Fruit fly (Drosophila melanogaster) whole organism, embryonic: ENCODE measurements around the gene stg.

Experiments
- Bgb ChIP-seq: fragments of 200-800 bp; sonication (Bioruptor generic); IDR thresholded peaks from 2 replicates; pipeline ENCODE4 v1.3.6; 2022; ENCODE audit warnings: missing biosample characterization, missing genetic modification characterization; ENCODE audit not compliant: partially characterized antibody
- CG10147 ChIP-seq: fragments of 200-800 bp; sonication (Bioruptor generic); optimal IDR thresholded peaks from 2 replicates; lab custom pipeline; 2019; ENCODE audit warnings: missing biosample characterization, mild to moderate bottlenecking, missing genetic modification characterization, moderate library complexity
- CG11696 ChIP-seq: fragments of 200-800 bp; sonication (Bioruptor generic); IDR thresholded peaks from 2 replicates; pipeline ENCODE4 v1.3.6; 2022; ENCODE audit warnings: missing biosample characterization, missing genetic modification characterization
- CG12104 ChIP-seq: fragments of 200-800 bp; sonication (Bioruptor generic); optimal IDR thresholded peaks from 3 replicates; lab custom pipeline; 2016; ENCODE audit warnings: missing biosample characterization, missing genetic modification characterization
- CG12219 ChIP-seq: fragments of 200-800 bp; sonication (Bioruptor generic); optimal IDR thresholded peaks from 3 replicates; lab custom pipeline; 2018; ENCODE audit warnings: missing biosample characterization, mild to moderate bottlenecking, missing genetic modification characterization
- CG1647 ChIP-seq: fragments of 200-800 bp; sonication (Bioruptor generic); optimal IDR thresholded peaks from 3 replicates; lab custom pipeline; 2016; ENCODE audit warnings: missing biosample characterization, missing genetic modification characterization
- CG16863 ChIP-seq: fragments of 200-800 bp; sonication (Bioruptor generic); optimal IDR thresholded peaks from 3 replicates; lab custom pipeline; 2016; ENCODE audit warnings: missing biosample characterization, missing genetic modification characterization
- CG2712 ChIP-seq: fragments of 200-800 bp; optimal IDR thresholded peaks from 3 replicates; lab custom pipeline; 2019; ENCODE audit warnings: missing biosample characterization, mild to moderate bottlenecking, missing genetic modification characterization, moderate library complexity
- CG3281 ChIP-seq: fragments of 200-800 bp; sonication (Bioruptor generic); optimal IDR thresholded peaks from 3 replicates; lab custom pipeline; 2017; ENCODE audit warnings: missing biosample characterization, mild to moderate bottlenecking, missing genetic modification characterization
- CG34224 ChIP-seq: fragments of 200-800 bp; sonication (Bioruptor generic); IDR thresholded peaks from 3 replicates; pipeline ENCODE4 v1.3.6; 2022; ENCODE audit warnings: missing biosample characterization, missing genetic modification characterization; ENCODE audit not compliant: partially characterized antibody
- CG34422 ChIP-seq: fragments of 200-800 bp; sonication (Bioruptor generic); IDR thresholded peaks from 3 replicates; pipeline ENCODE4 v1.3.6; 2022; ENCODE audit warnings: missing biosample characterization, missing genetic modification characterization
- CG5180 ChIP-seq: fragments of 200-800 bp; sonication (Bioruptor generic); optimal IDR thresholded peaks from 3 replicates; lab custom pipeline; 2017; ENCODE audit warnings: missing biosample characterization, missing genetic modification characterization, mild to moderate bottlenecking, moderate library complexity, missing genetic modification reagents
- CG7928 ChIP-seq: fragments of 200-800 bp; sonication (Bioruptor generic); optimal IDR thresholded peaks from 2 replicates; lab custom pipeline; 2017; ENCODE audit warnings: missing biosample characterization, mild to moderate bottlenecking, missing genetic modification characterization
- CG8359 ChIP-seq: fragments of 200-800 bp; sonication (Bioruptor generic); optimal IDR thresholded peaks from 2 replicates; lab custom pipeline; 2017; ENCODE audit warnings: missing biosample characterization, mild to moderate bottlenecking, missing genetic modification characterization, borderline replicate concordance
- Camta ChIP-seq: fragments of 200-800 bp; sonication (Bioruptor generic); optimal IDR thresholded peaks from 2 replicates; lab custom pipeline; 2016; ENCODE audit warnings: missing biosample characterization, missing genetic modification characterization
- CrebB ChIP-seq: fragments of 200-800 bp; sonication (Bioruptor generic); optimal IDR thresholded peaks from 3 replicates; lab custom pipeline; 2018; ENCODE audit warnings: missing biosample characterization, mild to moderate bottlenecking, missing genetic modification characterization
- Dbx ChIP-seq: fragments of 200-800 bp; sonication (Bioruptor generic); IDR thresholded peaks from 3 replicates; pipeline ENCODE4 v1.3.6; 2022; ENCODE audit warnings: missing biosample characterization, missing genetic modification characterization
- Dp ChIP-seq: fragments of 200-800 bp; sonication (Bioruptor generic); optimal IDR thresholded peaks from 2 replicates; lab custom pipeline; 2018; ENCODE audit warnings: missing biosample characterization, mild to moderate bottlenecking, missing genetic modification characterization, moderate library complexity
- Drgx ChIP-seq: fragments of 200-800 bp; sonication (Bioruptor generic); IDR thresholded peaks from 2 replicates; pipeline ENCODE4 v1.3.6; 2022; ENCODE audit warnings: missing biosample characterization, missing genetic modification characterization
- ERR ChIP-seq: fragments of 200-800 bp; sonication (Bioruptor generic); optimal IDR thresholded peaks from 2 replicates; lab custom pipeline; 2016; ENCODE audit warnings: missing biosample characterization, missing genetic modification characterization
- Fer2 ChIP-seq: fragments of 200-800 bp; sonication (Bioruptor generic); optimal IDR thresholded peaks from 2 replicates; lab custom pipeline; 2018; ENCODE audit warnings: missing biosample characterization, mild to moderate bottlenecking, missing genetic modification characterization, moderate library complexity
- GATAe ChIP-seq: fragments of 200-800 bp; sonication (Bioruptor generic); conservative IDR thresholded peaks from 2 replicates; pipeline ENCODE4 v1.3.6; 2022; ENCODE audit warnings: missing biosample characterization, missing genetic modification characterization
- H2.0 ChIP-seq: fragments of 200-800 bp; sonication (Bioruptor generic); IDR thresholded peaks from 2 replicates; pipeline ENCODE4 v1.3.6; 2022; ENCODE audit warnings: missing biosample characterization, missing genetic modification characterization
- Hr3 ChIP-seq: fragments of 200-800 bp; sonication (Bioruptor generic); optimal IDR thresholded peaks from 3 replicates; lab custom pipeline; 2016; ENCODE audit warnings: missing biosample characterization, missing genetic modification characterization
- Hr51 ChIP-seq, 2 experiments: fragments of 200-800 bp; sonication (Bioruptor generic); optimal IDR thresholded peaks; 2 replicates in 1 of 2; 3 replicates in 1 of 2; lab custom pipeline; 2016 to 2018; ENCODE audit warnings: missing biosample characterization in 2 of 2, missing genetic modification characterization in 2 of 2, mild to moderate bottlenecking in 1 of 2, moderate library complexity in 1 of 2
- Neu2 ChIP-seq: fragments of 200-800 bp; sonication (Bioruptor generic); optimal IDR thresholded peaks from 3 replicates; lab custom pipeline; 2016; ENCODE audit warnings: missing biosample characterization, missing genetic modification characterization, borderline replicate concordance
- Rx ChIP-seq: fragments of 200-800 bp; sonication (Bioruptor generic); IDR thresholded peaks from 2 replicates; pipeline ENCODE4 v1.3.6; 2022; ENCODE audit warnings: missing biosample characterization, missing genetic modification characterization
- Sin3A ChIP-seq: fragments of >200 bp; optimal IDR thresholded peaks from 2 replicates; lab custom pipeline; 2018
- Six4 ChIP-seq: fragments of 200-800 bp; sonication (Bioruptor generic); optimal IDR thresholded peaks from 2 replicates; lab custom pipeline; 2016; ENCODE audit warnings: missing biosample characterization, missing genetic modification characterization
- Sox100B ChIP-seq: fragments of 200-800 bp; sonication (Bioruptor generic); optimal IDR thresholded peaks from 3 replicates; lab custom pipeline; 2018; ENCODE audit warnings: missing biosample characterization, mild to moderate bottlenecking, missing genetic modification characterization
- Tbp ChIP-seq: fragments of >200 bp; optimal IDR thresholded peaks from 2 replicates; lab custom pipeline; 2018; ENCODE audit warnings: missing biosample characterization, missing genetic modification characterization
- Vsx1 ChIP-seq: fragments of 200-800 bp; sonication (Bioruptor generic); optimal IDR thresholded peaks from 2 replicates; lab custom pipeline; 2017; ENCODE audit warnings: missing biosample characterization, mild to moderate bottlenecking, missing genetic modification characterization, missing genetic modification reagents
- ac ChIP-seq: fragments of 200-800 bp; sonication (Bioruptor generic); optimal IDR thresholded peaks from 3 replicates; lab custom pipeline; 2017; ENCODE audit warnings: missing biosample characterization, mild to moderate bottlenecking, missing genetic modification characterization
- ase ChIP-seq: fragments of 200-800 bp; sonication (Bioruptor generic); IDR thresholded peaks from 3 replicates; pipeline ENCODE4 v1.3.6; 2022; ENCODE audit warnings: missing biosample characterization, missing genetic modification characterization
- chn ChIP-seq: fragments of 200-800 bp; sonication (Bioruptor generic); optimal IDR thresholded peaks from 2 replicates; lab custom pipeline; 2016; ENCODE audit warnings: missing biosample characterization, missing genetic modification characterization
- dmrt11E ChIP-seq: fragments of 200-800 bp; sonication (Bioruptor generic); optimal IDR thresholded peaks from 3 replicates; lab custom pipeline; 2018; ENCODE audit warnings: missing biosample characterization, mild to moderate bottlenecking, missing genetic modification characterization, moderate library complexity
- en ChIP-seq: fragments of 200-800 bp; sonication (Bioruptor generic); optimal IDR thresholded peaks from 2 replicates; lab custom pipeline; 2016; ENCODE audit warnings: missing biosample characterization, missing genetic modification characterization
- fd102C ChIP-seq: fragments of 200-800 bp; sonication (Bioruptor generic); optimal IDR thresholded peaks from 2 replicates; lab custom pipeline; 2018; ENCODE audit warnings: missing biosample characterization, mild to moderate bottlenecking, missing genetic modification characterization, moderate library complexity
- gsb ChIP-seq: fragments of 200-800 bp; sonication (Bioruptor generic); IDR thresholded peaks from 2 replicates; pipeline ENCODE4 v1.3.6; 2022; ENCODE audit warnings: missing biosample characterization, missing genetic modification characterization
- inv ChIP-seq: fragments of 200-800 bp; sonication (Bioruptor generic); IDR thresholded peaks from 2 replicates; pipeline ENCODE4 v1.3.6; 2022; ENCODE audit warnings: missing biosample characterization, missing genetic modification characterization; ENCODE audit not compliant: partially characterized antibody
- lilli ChIP-seq: fragments of 200-800 bp; sonication (Bioruptor generic); optimal IDR thresholded peaks from 3 replicates; lab custom pipeline; 2016; ENCODE audit warnings: missing biosample characterization, missing genetic modification characterization
- nau ChIP-seq: fragments of 200-800 bp; sonication (Bioruptor generic); optimal IDR thresholded peaks from 3 replicates; lab custom pipeline; 2017; ENCODE audit warnings: missing biosample characterization, mild to moderate bottlenecking, missing genetic modification characterization, missing genetic modification reagents
- onecut ChIP-seq: fragments of 200-800 bp; sonication (Bioruptor generic); IDR thresholded peaks from 2 replicates; pipeline ENCODE4 v1.3.6; 2022; ENCODE audit warnings: missing biosample characterization, missing genetic modification characterization
- org-1 ChIP-seq: fragments of 200-800 bp; sonication (Bioruptor generic); optimal IDR thresholded peaks from 2 replicates; lab custom pipeline; 2017; ENCODE audit warnings: missing biosample characterization, missing genetic modification characterization
- pho ChIP-seq: fragments of 200-800 bp; sonication (Bioruptor generic); optimal IDR thresholded peaks from 2 replicates; lab custom pipeline; 2016; ENCODE audit warnings: missing biosample characterization, missing genetic modification characterization
- pros ChIP-seq: fragments of 200-800 bp; sonication (Bioruptor generic); optimal IDR thresholded peaks from 3 replicates; lab custom pipeline; 2019; ENCODE audit warnings: missing biosample characterization, mild to moderate bottlenecking, missing genetic modification characterization, moderate library complexity
- run ChIP-seq: fragments of 200-800 bp; sonication (Bioruptor generic); optimal IDR thresholded peaks from 3 replicates; lab custom pipeline; 2018; ENCODE audit warnings: missing biosample characterization, mild to moderate bottlenecking, missing genetic modification characterization
- sc ChIP-seq, 3 experiments: fragments of >200 bp in 2 of 3; fragments of 200-800 bp in 1 of 3; sonication (Bioruptor generic) in 1 of 3; optimal IDR thresholded peaks; 2 replicates in 2 of 3; 3 replicates in 1 of 3; lab custom pipeline; 2017; ENCODE audit warnings: mild to moderate bottlenecking in 1 of 3, missing biosample characterization in 1 of 3, missing genetic modification characterization in 1 of 3, missing genetic modification reagents in 1 of 3
- seq ChIP-seq: fragments of 200-800 bp; sonication (Bioruptor generic); IDR thresholded peaks from 2 replicates; pipeline ENCODE4 v1.3.6; 2022; ENCODE audit warnings: missing biosample characterization, missing genetic modification characterization

stg gene

DNA sequence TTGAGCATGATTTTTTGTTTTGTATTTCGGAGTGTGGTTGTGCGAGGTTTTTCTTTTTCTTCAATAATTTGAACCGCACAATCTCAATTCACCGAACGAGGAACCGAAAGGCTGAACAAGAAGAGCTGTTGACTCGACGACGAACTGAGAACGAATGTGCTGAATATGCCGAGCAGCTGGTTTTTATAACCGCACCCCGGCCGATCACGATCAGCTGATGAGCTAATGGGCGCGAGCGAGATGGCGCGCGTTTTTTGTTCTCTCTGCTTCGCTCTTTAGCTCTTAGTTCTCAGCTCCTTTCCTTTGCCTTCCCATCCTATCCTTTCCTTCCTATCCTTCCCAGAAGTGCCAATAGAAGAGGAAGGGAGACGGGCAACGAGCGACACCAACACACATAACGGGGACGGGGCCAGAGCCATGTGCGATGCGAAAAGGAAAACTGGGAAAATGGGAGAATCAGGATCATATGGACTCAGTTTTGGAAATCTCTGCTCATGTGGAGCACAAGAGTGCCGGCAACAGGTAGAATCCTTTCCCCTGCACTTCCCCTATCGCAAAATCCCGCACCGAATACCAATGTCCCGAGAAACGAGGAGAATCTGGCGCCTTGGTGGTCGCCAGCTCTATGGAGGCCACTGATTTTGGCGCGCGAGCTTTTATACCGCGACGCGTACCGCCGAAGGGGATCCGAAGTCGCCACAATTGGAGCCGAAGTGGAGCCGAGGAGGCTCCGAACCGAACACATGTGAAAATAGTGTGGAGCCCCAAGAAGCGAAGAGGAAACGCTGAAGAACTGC, at the start of gene stg (continued):
- no peak for TF ChIP-seq Sox100B
- TF ChIP-seq Rx (GFP tag; lab: Robert Waterston, UW): no peak
- no peak for TF ChIP-seq run
- no peak for TF ChIP-seq onecut (GFP tag; lab: Robert Waterston, UW)
- no peak for TF ChIP-seq CG34422 (GFP tag; lab: Robert Waterston, UW)
- TF ChIP-seq pros (GFP tag; lab: Kevin White, UChicago): peak; percentile 85
- no peak for TF ChIP-seq GATAe
- TF ChIP-seq Bgb (GFP tag; lab: Robert Waterston, UW): peak; percentile 46; the same call in 1 of the 2 replicates
- TF ChIP-seq Hr51 (GFP tag; optimal IDR thresholded peaks at IDR 0.05; lab: Kevin White, UChicago): no peak
- no peak for TF ChIP-seq ase (GFP tag; lab: Robert Waterston, UW)
- TF ChIP-seq Dp (GFP tag; lab: Kevin White, UChicago): no peak
- no peak for TF ChIP-seq CG3281 (GFP tag; lab: Kevin White, UChicago)
- no peak for TF ChIP-seq chn
- TF ChIP-seq CG11696 (GFP tag; lab: Robert Waterston, UW): no peak
- TF ChIP-seq fd102C: peak; percentile 7
- peak; percentile 27 for TF ChIP-seq lilli
- TF ChIP-seq Fer2: no peak
- no peak for TF ChIP-seq sc (optimal IDR thresholded peaks at IDR 0.05; lab: Kevin White, UChicago)
- TF ChIP-seq sc (GFP tag; optimal IDR thresholded peaks at IDR 0.05; lab: Kevin White, UChicago): no peak
- no peak for TF ChIP-seq CG12104
- TF ChIP-seq CG8359 (GFP tag; lab: Kevin White, UChicago): no peak
- TF ChIP-seq CG7928 (GFP tag; lab: Kevin White, UChicago): no peak
- TF ChIP-seq inv (GFP tag; lab: Robert Waterston, UW): no peak
- no peak for TF ChIP-seq nau (GFP tag; lab: Kevin White, UChicago)
- no peak for TF ChIP-seq seq
- TF ChIP-seq Vsx1 (GFP tag; lab: Kevin White, UChicago): no peak
- no peak for TF ChIP-seq H2.0 (GFP tag; lab: Robert Waterston, UW)
- TF ChIP-seq CG12219: no peak
- no peak for TF ChIP-seq gsb
- TF ChIP-seq CG16863 (GFP tag; lab: Kevin White, UChicago): no peak
- TF ChIP-seq Camta (GFP tag; lab: Kevin White, UChicago): no peak
- no peak for TF ChIP-seq CG34224 (GFP tag; lab: Robert Waterston, UW)
- peak; percentile 94 for TF ChIP-seq Tbp (GFP tag; lab: Kevin White, UChicago)
- TF ChIP-seq CG1647 (GFP tag; lab: Kevin White, UChicago): no peak
- peak; percentile 26; the same call in 1 of the 2 replicates for TF ChIP-seq Drgx (GFP tag; lab: Robert Waterston, UW)
- TF ChIP-seq CG10147 (GFP tag; lab: Kevin White, UChicago): no peak
- TF ChIP-seq org-1: no peak
- no peak for TF ChIP-seq CG5180 (GFP tag; lab: Kevin White, UChicago)
- no peak for TF ChIP-seq CrebB (tag; lab: Kevin White, UChicago)
- TF ChIP-seq pho (GFP tag; lab: Kevin White, UChicago): no peak
- no peak for TF ChIP-seq Hr3 (GFP tag; lab: Kevin White, UChicago)
- no peak for TF ChIP-seq Neu2 (GFP tag; lab: Kevin White, UChicago)
- TF ChIP-seq CG2712 (tag; lab: Kevin White, UChicago): peak; percentile 9
- TF ChIP-seq Dbx (GFP tag; lab: Robert Waterston, UW): no peak
- TF ChIP-seq ERR (GFP tag; lab: Kevin White, UChicago): no peak
- no peak for TF ChIP-seq Sin3A
- peak; percentile 39 for TF ChIP-seq ac (GFP tag; lab: Kevin White, UChicago)
- TF ChIP-seq Six4 (GFP tag; lab: Kevin White, UChicago): no peak
- no peak for TF ChIP-seq dmrt11E (tag; lab: Kevin White, UChicago)
- no peak for TF ChIP-seq en
